Worm (Caenorhabditis elegans) whole organism, midembryonic: ENCODE measurements around the gene F52D2.12.

Experiments used
- med-1 ChIP-seq: sonication (generic microtip); optimal IDR thresholded peaks from 2 replicates; lab custom pipeline; 2017; ENCODE audit warnings: missing genetic modification characterization, mild to moderate bottlenecking, missing compliant biosample characterization, antibody characterized with exemption, missing genetic modification reagents; ENCODE audit not compliant: insufficient read depth
- ref-1 ChIP-seq: fragments of 200-800 bp; sonication (Bioruptor generic); conservative IDR thresholded peaks from 2 replicates; pipeline ENCODE4 v1.3.6; 2022; ENCODE audit warnings: missing genetic modification reagents, missing genetic modification characterization, missing compliant biosample characterization
- tab-1 ChIP-seq: fragments of 200-800 bp; sonication (Bioruptor generic); IDR thresholded peaks from 2 replicates; pipeline ENCODE4 v1.3.6; 2022; ENCODE audit warnings: missing genetic modification characterization, missing compliant biosample characterization
- ztf-23 ChIP-seq: fragments of 200-800 bp; sonication (Bioruptor generic); IDR thresholded peaks from 2 replicates; pipeline ENCODE4 v1.3.6; 2022; ENCODE audit warnings: missing genetic modification reagents, missing genetic modification characterization, missing compliant biosample characterization

DNA sequence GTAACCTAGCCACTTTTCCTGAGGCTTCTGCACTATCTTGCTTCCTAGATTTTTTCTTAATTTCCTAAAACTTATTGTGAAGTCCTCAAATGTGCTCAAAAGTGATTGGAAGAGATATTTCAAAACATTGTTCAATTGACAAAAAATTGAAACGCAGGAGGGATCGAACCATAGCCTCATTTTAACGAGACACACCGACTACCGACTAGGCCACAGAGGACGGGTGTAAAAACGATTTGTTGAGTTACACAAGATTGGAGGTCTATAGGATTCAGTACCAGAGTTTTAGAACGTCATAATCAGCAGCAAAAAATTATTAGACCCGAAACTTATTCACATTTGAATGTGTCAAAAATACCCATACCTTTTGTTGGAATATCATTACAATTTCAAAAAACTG is 38.6 kb upstream of the F52D2.12 start:
- no peak for TF ChIP-seq ref-1 (GFP tag; lab: Robert Waterston, UW)
- TF ChIP-seq tab-1 (GFP tag; lab: Robert Waterston, UW) = no peak
- no peak for TF ChIP-seq med-1
- no peak for TF ChIP-seq ztf-23 (GFP tag; lab: Robert Waterston, UW)
